Fruit fly (Drosophila melanogaster): Measurements from ENCODE around the gene Tgs1.

DNA sequence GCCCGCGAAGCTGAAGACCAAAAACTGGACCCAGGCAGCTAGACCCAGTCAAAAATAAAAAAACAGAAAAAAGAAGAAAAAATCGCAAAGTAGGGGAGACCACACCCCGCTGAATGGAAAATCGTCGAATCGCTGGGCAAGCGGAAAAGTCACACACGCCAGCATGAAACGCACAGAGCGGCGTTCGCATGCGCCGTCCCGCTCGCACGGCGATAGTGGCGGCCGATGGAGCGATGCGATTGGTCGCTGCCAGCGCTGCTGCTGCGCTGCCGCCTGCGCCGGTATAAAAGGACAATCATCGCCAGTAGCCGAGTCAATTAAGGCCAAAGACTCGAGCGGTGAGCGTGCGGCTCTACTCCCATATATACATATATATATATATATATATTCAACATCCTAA is 19.5 kb upstream of the Tgs1 start, which contains the start of gene repo:
- no peak for TF ChIP-seq CG8478 (optimal IDR thresholded peaks at IDR 0.05)
- no peak for TF ChIP-seq CTCF (optimal IDR thresholded peaks at IDR 0.05)
